Fruit fly (Drosophila melanogaster) whole organism, embryonic: ENCODE results near the gene pall.

Experiments used
- Antp ChIP-seq: fragments of 200-800 bp; sonication (Bioruptor generic); optimal IDR thresholded peaks from 3 replicates; lab custom pipeline; 2016; ENCODE audit warnings: missing biosample characterization, missing genetic modification characterization
- Blimp-1 ChIP-seq: fragments of 200-800 bp; sonication (Bioruptor generic); optimal IDR thresholded peaks from 3 replicates; lab custom pipeline; 2018; ENCODE audit warnings: missing biosample characterization, missing genetic modification characterization, mild to moderate bottlenecking, moderate library complexity, missing genetic modification reagents
- CG30020 ChIP-seq: fragments of 200-800 bp; optimal IDR thresholded peaks from 2 replicates; lab custom pipeline; 2019; ENCODE audit warnings: missing biosample characterization, mild to moderate bottlenecking, missing genetic modification characterization, moderate library complexity
- CG6791 ChIP-seq: fragments of 200-800 bp; sonication (Bioruptor generic); IDR thresholded peaks from 3 replicates; pipeline ENCODE4 v1.3.6; 2022; ENCODE audit warnings: missing biosample characterization, missing genetic modification characterization; ENCODE audit not compliant: partially characterized antibody
- CG9609 ChIP-seq: fragments of 200-800 bp; sonication (Bioruptor generic); optimal IDR thresholded peaks from 3 replicates; lab custom pipeline; 2016; ENCODE audit warnings: missing biosample characterization, missing genetic modification characterization
- Jarid2 ChIP-seq: fragments of 200-800 bp; sonication (Bioruptor generic); optimal IDR thresholded peaks from 3 replicates; lab custom pipeline; 2017; ENCODE audit warnings: mild to moderate bottlenecking, missing biosample characterization, missing genetic modification reagents, missing genetic modification characterization
- bbx ChIP-seq: fragments of 200-800 bp; sonication (Bioruptor generic); IDR thresholded peaks from 2 replicates; pipeline ENCODE4 v1.3.6; 2022; ENCODE audit warnings: missing biosample characterization, missing genetic modification characterization; ENCODE audit not compliant: partially characterized antibody
- disco-r ChIP-seq: fragments of 200-800 bp; sonication (Bioruptor generic); optimal IDR thresholded peaks from 2 replicates; lab custom pipeline; 2016; ENCODE audit warnings: missing biosample characterization, missing genetic modification characterization
- jing ChIP-seq: fragments of 200-800 bp; sonication (Bioruptor generic); optimal IDR thresholded peaks from 2 replicates; lab custom pipeline; 2018; ENCODE audit warnings: missing biosample characterization, mild to moderate bottlenecking, missing genetic modification characterization
- lab ChIP-seq: fragments of 200-800 bp; sonication (Bioruptor generic); optimal IDR thresholded peaks from 3 replicates; lab custom pipeline; 2017; ENCODE audit warnings: missing biosample characterization, missing genetic modification characterization, mild to moderate bottlenecking, moderate library complexity, missing genetic modification reagents
- sob ChIP-seq: fragments of 200-800 bp; sonication (Bioruptor generic); IDR thresholded peaks from 2 replicates; pipeline ENCODE4 v1.3.6; 2022; ENCODE audit warnings: missing biosample characterization, missing genetic modification characterization

DNA sequence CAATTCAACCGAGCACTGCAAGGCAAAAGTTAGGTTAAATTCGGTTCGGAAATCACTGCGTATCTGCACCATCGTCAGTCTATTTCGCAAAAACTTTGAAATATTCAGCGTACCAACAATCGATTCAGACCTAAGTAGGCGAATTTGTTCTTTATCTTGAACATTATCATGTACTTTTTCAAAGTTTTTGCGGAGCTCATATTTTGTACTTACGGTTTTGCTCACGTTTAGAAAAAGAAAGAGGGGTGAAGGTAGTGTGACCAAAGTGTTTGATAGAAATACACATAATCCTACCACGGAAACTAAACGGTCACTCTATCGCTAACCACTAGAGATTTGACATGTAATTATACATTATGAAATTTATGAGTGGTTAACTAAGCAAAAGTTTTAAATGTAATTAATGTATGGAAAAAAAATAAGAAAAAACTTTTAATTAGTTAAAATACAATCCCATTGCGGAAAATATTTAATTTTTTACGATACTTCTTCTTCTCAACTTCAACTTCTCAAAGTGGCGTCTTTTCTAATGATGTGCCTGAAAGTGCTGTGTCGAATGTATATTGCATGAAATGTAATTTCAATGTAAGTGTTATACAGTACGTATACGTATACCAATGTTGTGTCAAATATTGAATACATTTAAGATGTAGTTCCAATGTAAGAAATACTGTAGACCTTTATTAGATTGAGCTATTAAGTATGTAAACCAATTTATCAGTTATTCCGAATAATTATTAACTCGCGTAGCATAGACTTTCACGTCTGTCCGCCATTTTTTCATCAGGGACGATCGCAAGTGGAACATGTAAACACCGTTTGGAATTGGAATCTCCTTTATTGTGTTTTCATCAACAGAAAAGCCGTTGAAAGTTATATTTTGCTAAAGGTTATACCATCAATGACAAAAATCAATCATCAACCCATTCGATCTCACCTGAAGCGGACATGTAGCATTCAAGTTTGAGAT is 24.0 kb upstream of the pall start, which contains the start of gene RpS9:
- TF ChIP-seq disco-r = no peak
- TF ChIP-seq CG30020 (tag; lab: Kevin White, UChicago) = no peak
- TF ChIP-seq bbx (GFP tag; lab: Robert Waterston, UW) = peak; percentile 22; the same call in 1 of the 2 replicates
- TF ChIP-seq Jarid2 = peak; percentile 69
- TF ChIP-seq Antp (GFP tag; lab: Kevin White, UChicago) = no peak
- no peak for TF ChIP-seq jing (GFP tag; lab: Kevin White, UChicago)
- TF ChIP-seq CG6791 = no peak; the same call in 2 of the 3 replicates
- TF ChIP-seq lab (GFP tag; lab: Kevin White, UChicago) = peak; percentile 58
- peak; percentile 42; the same call in 1 of the 2 replicates for TF ChIP-seq sob (GFP tag; lab: Robert Waterston, UW)
- no peak for TF ChIP-seq Blimp-1 (GFP tag; lab: Kevin White, UChicago)
- no peak for TF ChIP-seq CG9609
